Fruit fly (Drosophila melanogaster) whole organism, adult: ENCODE measurements around the gene CG6142.
A peak's percentile ranks its signal among the peaks of the same experiment; 100 is the strongest.

Source experiments
- CG11617 ChIP-seq: fragments of 200-800 bp; sonication (Bioruptor generic); optimal IDR thresholded peaks from 2 replicates; lab custom pipeline; 2017; ENCODE audit warnings: mild to moderate bottlenecking, missing biosample characterization, missing genetic modification reagents, missing genetic modification characterization
- CG12768 ChIP-seq: fragments of 200-800 bp; sonication (Bioruptor generic); optimal IDR thresholded peaks from 2 replicates; lab custom pipeline; 2017; ENCODE audit warnings: missing biosample characterization, missing genetic modification characterization, mild to moderate bottlenecking, moderate library complexity, missing genetic modification reagents
- CG14711 ChIP-seq: fragments of 200-800 bp; sonication (Bioruptor generic); optimal IDR thresholded peaks from 2 replicates; lab custom pipeline; 2018; ENCODE audit warnings: missing biosample characterization, mild to moderate bottlenecking, missing genetic modification characterization, moderate library complexity
- CG1620 ChIP-seq: fragments of 200-800 bp; sonication (Bioruptor generic); optimal IDR thresholded peaks from 2 replicates; lab custom pipeline; 2016; ENCODE audit warnings: missing biosample characterization, missing genetic modification characterization
- CG33017 ChIP-seq: fragments of 200-800 bp; sonication (Bioruptor generic); optimal IDR thresholded peaks from 2 replicates; lab custom pipeline; 2018; ENCODE audit warnings: missing biosample characterization, mild to moderate bottlenecking, missing genetic modification characterization, moderate library complexity
- CG5204 ChIP-seq: fragments of 200-800 bp; sonication (Bioruptor generic); optimal IDR thresholded peaks from 2 replicates; lab custom pipeline; 2016; ENCODE audit warnings: missing biosample characterization, missing genetic modification characterization
- CG7045 ChIP-seq: fragments of 200-800 bp; sonication (Bioruptor generic); optimal IDR thresholded peaks from 2 replicates; lab custom pipeline; 2017; ENCODE audit warnings: missing biosample characterization, mild to moderate bottlenecking, missing genetic modification characterization
- CG7101 ChIP-seq: fragments of 200-800 bp; sonication (Bioruptor generic); optimal IDR thresholded peaks from 2 replicates; lab custom pipeline; 2018; ENCODE audit warnings: missing biosample characterization, mild to moderate bottlenecking, missing genetic modification characterization, moderate library complexity
- Clk ChIP-seq: fragments of 200-800 bp; sonication (Bioruptor generic); optimal IDR thresholded peaks from 2 replicates; lab custom pipeline; 2017; ENCODE audit warnings: missing biosample characterization, missing genetic modification characterization
- Crg-1 ChIP-seq: fragments of 200-800 bp; sonication (Bioruptor generic); optimal IDR thresholded peaks from 2 replicates; lab custom pipeline; 2016; ENCODE audit warnings: missing biosample characterization, missing genetic modification characterization
- Hr96 ChIP-seq: fragments of 200-800 bp; sonication (Bioruptor generic); optimal IDR thresholded peaks from 2 replicates; lab custom pipeline; 2016; ENCODE audit warnings: missing biosample characterization, missing genetic modification characterization
- Mnt ChIP-seq: fragments of 200-800 bp; sonication (Bioruptor generic); optimal IDR thresholded peaks from 2 replicates; lab custom pipeline; 2016; ENCODE audit warnings: missing biosample characterization, mild to moderate bottlenecking, missing genetic modification characterization
- bab1 ChIP-seq: fragments of 200-800 bp; sonication (Bioruptor generic); optimal IDR thresholded peaks from 3 replicates; lab custom pipeline; 2019; ENCODE audit warnings: missing biosample characterization, mild to moderate bottlenecking, missing genetic modification characterization, moderate library complexity
- cic ChIP-seq: fragments of 200-800 bp; sonication (Bioruptor generic); optimal IDR thresholded peaks from 2 replicates; lab custom pipeline; 2017; ENCODE audit warnings: missing biosample characterization, mild to moderate bottlenecking, missing genetic modification characterization, moderate library complexity
- cnc ChIP-seq, 2 experiments: fragments of >200 bp; optimal IDR thresholded peaks; 2 replicates each; lab custom pipeline; 2017
- kay ChIP-seq: fragments of 200-800 bp; sonication (Bioruptor generic); peaks from one replicate; lab custom pipeline; 2016; ENCODE audit warnings: missing biosample characterization, missing genetic modification characterization, borderline replicate concordance
- ovo ChIP-seq: fragments of 200-800 bp; sonication (Bioruptor generic); optimal IDR thresholded peaks from 2 replicates; lab custom pipeline; 2016; ENCODE audit warnings: missing biosample characterization, missing genetic modification characterization
- pad ChIP-seq: fragments of 200-800 bp; sonication (Bioruptor generic); optimal IDR thresholded peaks from 3 replicates; lab custom pipeline; 2017; ENCODE audit warnings: missing biosample characterization, missing genetic modification characterization, mild to moderate bottlenecking, moderate library complexity, missing genetic modification reagents
- tj ChIP-seq: fragments of 200-800 bp; sonication (Bioruptor generic); optimal IDR thresholded peaks from 3 replicates; lab custom pipeline; 2017; ENCODE audit warnings: missing biosample characterization, mild to moderate bottlenecking, missing genetic modification characterization, moderate library complexity
- toe ChIP-seq: fragments of 200-800 bp; sonication (Bioruptor generic); optimal IDR thresholded peaks from 2 replicates; lab custom pipeline; 2016; ENCODE audit warnings: missing biosample characterization, missing genetic modification characterization

CG6142 gene

dm6 chr3R:26119993-26120392, 13.0 kb upstream of the CG6142 start:
- TF ChIP-seq cnc (optimal IDR thresholded peaks at IDR 0.05; lab: Kevin White, UChicago) (no peak), toe (no peak)

dm6 chr3R:26121108-26121507, 11.8 kb upstream of the CG6142 start:
- TF ChIP-seq CG7101 (tag; lab: Kevin White, UChicago) (peak; percentile 71), CG11617 (GFP tag; lab: Kevin White, UChicago) (peak; percentile 81), CG1620 (GFP tag; lab: Kevin White, UChicago) (no peak), CG14711 (tag; lab: Kevin White, UChicago) (peak; percentile 63), cic (GFP tag; lab: Kevin White, UChicago) (peak; percentile 53), CG33017 (tag; lab: Kevin White, UChicago) (peak; percentile 79), toe (peak; percentile 36), Clk (GFP tag; lab: Kevin White, UChicago) (no peak), tj (GFP tag; lab: Kevin White, UChicago) (no peak), ovo (peak; percentile 54), kay (GFP tag; lab: Kevin White, UChicago) (peak; percentile 10), CG12768 (GFP tag; lab: Kevin White, UChicago) (peak; percentile 47), bab1 (GFP tag; lab: Kevin White, UChicago) (no peak), CG5204 (GFP tag; lab: Kevin White, UChicago) (peak; percentile 57), Hr96 (GFP tag; lab: Kevin White, UChicago) (peak; percentile 24), pad (GFP tag; lab: Kevin White, UChicago) (peak; percentile 40), CG7045 (GFP tag; lab: Kevin White, UChicago) (peak; percentile 71), cnc (optimal IDR thresholded peaks at IDR 0.05; lab: Kevin White, UChicago) (no peak), Mnt (peak; percentile 64), Crg-1 (GFP tag; lab: Kevin White, UChicago) (peak; percentile 80)

dm6 chr3R:26121785-26122184, 11.2 kb upstream of the CG6142 start:
- TF ChIP-seq Crg-1 (GFP tag; lab: Kevin White, UChicago) = no peak
- no peak for TF ChIP-seq CG33017 (tag; lab: Kevin White, UChicago)
- no peak for TF ChIP-seq ovo
- TF ChIP-seq CG7045 (GFP tag; lab: Kevin White, UChicago) = no peak
- no peak for TF ChIP-seq cic (GFP tag; lab: Kevin White, UChicago)
- no peak for TF ChIP-seq CG11617 (GFP tag; lab: Kevin White, UChicago)
- TF ChIP-seq bab1 (GFP tag; lab: Kevin White, UChicago) = no peak

dm6 chr3R:26122896-26123295, 10.1 kb upstream of the CG6142 start:
- TF ChIP-seq CG7045 (GFP tag; lab: Kevin White, UChicago) = no peak
- TF ChIP-seq CG5204 (GFP tag; lab: Kevin White, UChicago) = no peak
- TF ChIP-seq Crg-1 (GFP tag; lab: Kevin White, UChicago) = no peak
- no peak for TF ChIP-seq Hr96 (GFP tag; lab: Kevin White, UChicago)
- no peak for TF ChIP-seq cic (GFP tag; lab: Kevin White, UChicago)
- TF ChIP-seq pad (GFP tag; lab: Kevin White, UChicago) = no peak
- no peak for TF ChIP-seq CG33017 (tag; lab: Kevin White, UChicago)
- no peak for TF ChIP-seq kay (GFP tag; lab: Kevin White, UChicago)
- no peak for TF ChIP-seq CG14711 (tag; lab: Kevin White, UChicago)
- no peak for TF ChIP-seq toe
- no peak for TF ChIP-seq Clk (GFP tag; lab: Kevin White, UChicago)
- no peak for TF ChIP-seq Mnt
- TF ChIP-seq tj (GFP tag; lab: Kevin White, UChicago) = no peak
- TF ChIP-seq CG7101 (tag; lab: Kevin White, UChicago) = no peak
- no peak for TF ChIP-seq bab1 (GFP tag; lab: Kevin White, UChicago)
- no peak for TF ChIP-seq CG1620 (GFP tag; lab: Kevin White, UChicago)
- no peak for TF ChIP-seq CG12768 (GFP tag; lab: Kevin White, UChicago)
- no peak for TF ChIP-seq cnc (optimal IDR thresholded peaks at IDR 0.05; lab: Kevin White, UChicago)
- TF ChIP-seq CG11617 (GFP tag; lab: Kevin White, UChicago) = no peak
- TF ChIP-seq ovo = no peak

dm6 chr3R:26124576-26125283, 8.2 kb upstream of the CG6142 start:
- peak; percentile 16 for TF ChIP-seq CG5204 (GFP tag; lab: Kevin White, UChicago)
- TF ChIP-seq Clk (GFP tag; lab: Kevin White, UChicago) = no peak

dm6 chr3R:26125838-26126709, 6.9 kb upstream of the CG6142 start, which contains the start of gene CG14556:
TSS of gene CG14556 (plus strand) at chr3R:26126659.
- TF ChIP-seq tj (GFP tag; lab: Kevin White, UChicago) (peak; percentile 95), kay (GFP tag; lab: Kevin White, UChicago) (peak; percentile 70), Clk (GFP tag; lab: Kevin White, UChicago) (no peak)
